Worm (Caenorhabditis elegans): ENCODE results near the gene T01B7.13.

The T01B7.13 gene

DNA sequence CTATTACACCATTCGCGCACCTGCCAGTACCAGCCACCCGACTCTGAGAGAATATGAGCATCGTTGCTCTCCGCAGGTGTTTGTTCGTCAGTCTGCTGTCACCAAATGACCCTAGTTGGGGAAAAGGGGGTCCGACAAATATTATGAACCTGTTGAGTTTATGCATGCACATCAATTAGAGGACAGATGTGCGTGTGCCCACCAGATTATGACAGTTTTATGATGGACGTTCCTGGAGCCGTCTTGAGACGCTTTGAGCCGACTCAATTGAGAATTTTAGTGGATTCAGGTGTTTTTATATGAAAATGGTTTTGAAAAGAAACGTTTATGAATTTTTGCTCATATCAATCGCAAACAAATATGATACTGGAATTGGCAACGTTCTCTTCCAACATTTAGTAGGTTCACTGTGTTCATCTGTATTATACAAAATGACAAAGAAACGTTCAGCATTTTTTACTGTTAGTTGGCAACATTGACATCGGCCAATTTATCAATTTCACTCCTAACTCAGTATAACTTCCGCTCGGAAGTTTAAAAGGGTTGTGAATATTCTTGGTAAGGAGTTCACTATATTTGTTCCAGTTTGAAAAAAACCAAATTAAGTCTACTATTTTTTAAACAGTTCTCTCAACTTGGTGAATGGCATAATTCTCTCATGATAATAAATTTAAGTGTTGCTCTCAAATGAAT, 32.2 kb downstream of the T01B7.13 start (continued):
- TF ChIP-seq ztf-6 (GFP tag; IDR thresholded peaks at IDR 0.05) = no peak
- TF ChIP-seq hrde-1 (tag; optimal IDR thresholded peaks at IDR 0.05; ENCODE audit: borderline replicate concordance) = no peak
- peak; percentile 63 for TF ChIP-seq aptf-3 (GFP tag; IDR thresholded peaks at IDR 0.05)
- no peak for TF ChIP-seq ets-4 (GFP tag; optimal IDR thresholded peaks at IDR 0.05)
- no peak for TF ChIP-seq D2030.7 (GFP tag; IDR thresholded peaks at IDR 0.05)
- TF ChIP-seq madf-8 (GFP tag; conservative IDR thresholded peaks at IDR 0.05) = no peak
- peak; percentile 62 for TF ChIP-seq B0035.1 (tag; optimal IDR thresholded peaks at IDR 0.05)
- no peak for TF ChIP-seq fkh-3 (tag; optimal IDR thresholded peaks at IDR 0.05)
- TF ChIP-seq egl-44 (GFP tag; IDR thresholded peaks at IDR 0.05) = 0 out of 2 replicates have a peak, but pooled peaks have one; percentile 10
- no peak for TF ChIP-seq F49E8.2 (tag; optimal IDR thresholded peaks at IDR 0.05; ENCODE audit: insufficient read depth)
- TF ChIP-seq lsy-27 (tag; optimal IDR thresholded peaks at IDR 0.05; ENCODE audit: borderline replicate concordance, insufficient read depth) = no peak
- TF ChIP-seq nfya-2 (GFP tag; IDR thresholded peaks at IDR 0.05) = no peak
- peak; percentile 98 for TF ChIP-seq repo-1 (tag; optimal IDR thresholded peaks at IDR 0.05)
- no peak for TF ChIP-seq ccch-3 (GFP tag; optimal IDR thresholded peaks at IDR 0.05)
- peak; percentile 46 for TF ChIP-seq lin-54 (GFP tag; optimal IDR thresholded peaks at IDR 0.05)
- TF ChIP-seq aptf-2 (GFP tag; conservative IDR thresholded peaks at IDR 0.05) = peak; percentile 59; the same call in 1 of the 2 replicates
- peak; percentile 2 for TF ChIP-seq atf-7 (tag; optimal IDR thresholded peaks at IDR 0.05)
- no peak for TF ChIP-seq F55B11.4 (tag; optimal IDR thresholded peaks at IDR 0.05; ENCODE audit: borderline replicate concordance, insufficient read depth)
- no peak for TF ChIP-seq tbx-9 (tag; optimal IDR thresholded peaks at IDR 0.05; ENCODE audit: borderline replicate concordance)
- peak; percentile 78 for TF ChIP-seq K11D2.4 (GFP tag; IDR thresholded peaks at IDR 0.05)
- no peak for TF ChIP-seq nhr-120 (GFP tag; IDR thresholded peaks at IDR 0.05)
- TF ChIP-seq ztf-25 (GFP tag; IDR thresholded peaks at IDR 0.05) = peak; percentile 50; the same call in 1 of the 2 replicates
- no peak for TF ChIP-seq B0261.1 (tag; optimal IDR thresholded peaks at IDR 0.05)
- TF ChIP-seq akir-1 (GFP tag; optimal IDR thresholded peaks at IDR 0.05) = peak; percentile 19
- no peak for TF ChIP-seq nhr-179 (tag; optimal IDR thresholded peaks at IDR 0.05)
- TF ChIP-seq sdz-38 (tag; optimal IDR thresholded peaks at IDR 0.05) = no peak
- no peak for TF ChIP-seq egl-18 (GFP tag; IDR thresholded peaks at IDR 0.05)
- TF ChIP-seq lin-35 (GFP tag; optimal IDR thresholded peaks at IDR 0.05) = peak in 1 of 3 experiments; percentile 55
- peak; percentile 86; the same call in 1 of the 2 replicates for TF ChIP-seq Y56A3A.18 (GFP tag; IDR thresholded peaks at IDR 0.05)
- peak; percentile 54 for TF ChIP-seq tbp1 (GFP tag; optimal IDR thresholded peaks at IDR 0.05)
- no peak for TF ChIP-seq rpc-1 (optimal IDR thresholded peaks at IDR 0.05)
- TF ChIP-seq rpc-1 (tag; optimal IDR thresholded peaks at IDR 0.05) = no peak
- peak; percentile 59 for TF ChIP-seq nhr-80 (tag; optimal IDR thresholded peaks at IDR 0.05)
- TF ChIP-seq somi-1 (GFP tag; optimal IDR thresholded peaks at IDR 0.05) = peak; percentile 82
- no peak for TF ChIP-seq egrh-3 (GFP tag; IDR thresholded peaks at IDR 0.05)
- TF ChIP-seq C06A6.2 (GFP tag; conservative IDR thresholded peaks at IDR 0.05) = peak; percentile 50
- TF ChIP-seq let-526 (GFP tag; IDR thresholded peaks at IDR 0.05) = peak; percentile 51
- TF ChIP-seq ceh-58 (GFP tag; IDR thresholded peaks at IDR 0.05) = peak; percentile 36; the same call in 1 of the 2 replicates
- TF ChIP-seq Y53G8AR.9 (GFP tag; conservative IDR thresholded peaks at IDR 0.05) = peak; percentile 93
- TF ChIP-seq hmg-1.2 (GFP tag; IDR thresholded peaks at IDR 0.05) = peak; percentile 4; the same call in 1 of the 2 replicates
- no peak for TF ChIP-seq xnd-1 (tag; optimal IDR thresholded peaks at IDR 0.05)
- peak; percentile 12 for TF ChIP-seq mel-28 (tag; optimal IDR thresholded peaks at IDR 0.05; ENCODE audit: borderline replicate concordance)
- TF ChIP-seq lsl-1 (GFP tag; optimal IDR thresholded peaks at IDR 0.05) = no peak
- TF ChIP-seq sptf-2 (GFP tag; optimal IDR thresholded peaks at IDR 0.05) = no peak
- TF ChIP-seq bed-1 (GFP tag; IDR thresholded peaks at IDR 0.05) = no peak
- no peak for TF ChIP-seq ztf-26 (tag; optimal IDR thresholded peaks at IDR 0.05)
- TF ChIP-seq madf-6 (GFP tag; IDR thresholded peaks at IDR 0.05) = peak; percentile 32; the same call in 1 of the 2 replicates
- TF ChIP-seq B0019.2 (GFP tag; conservative IDR thresholded peaks at IDR 0.05) = no peak

Data from whole organism, young adult.